Worm (Caenorhabditis elegans): ENCODE results near the gene K10H10.4.
A peak's percentile ranks its signal among the peaks of the same experiment; 100 is the strongest.

K10H10.4 gene

ce11 chrII:14494414-14494463 is 6.0 kb upstream of the K10H10.4 start, which contains the start of gene cysl-2:
cysl-2 (minus strand) TSS chrII:14494451.
- TF ChIP-seq mcd-1 (GFP tag; IDR thresholded peaks at IDR 0.05) (0 out of 2 replicates have a peak, but pooled peaks have one; percentile 3), ceh-79 (tag; optimal IDR thresholded peaks at IDR 0.05) (no peak)

ce11 chrII:14494464-14494863 is 5.8 kb upstream of the K10H10.4 start:
- no peak for TF ChIP-seq bed-1 (GFP tag; IDR thresholded peaks at IDR 0.05)
- no peak for TF ChIP-seq F55B11.4 (tag; optimal IDR thresholded peaks at IDR 0.05; ENCODE audit: borderline replicate concordance, insufficient read depth)
- no peak for TF ChIP-seq lin-26 (GFP tag; IDR thresholded peaks at IDR 0.05)
- TF ChIP-seq T07F8.4 (tag; optimal IDR thresholded peaks at IDR 0.05) = no peak
- no peak for TF ChIP-seq Y95B8A.8 (GFP tag; IDR thresholded peaks at IDR 0.05)
- no peak for TF ChIP-seq sea-2 (GFP tag; IDR thresholded peaks at IDR 0.05)
- no peak for TF ChIP-seq unc-130 (GFP tag; optimal IDR thresholded peaks at IDR 0.05)
- TF ChIP-seq lsy-27 (tag; optimal IDR thresholded peaks at IDR 0.05; ENCODE audit: borderline replicate concordance, insufficient read depth) = no peak
- TF ChIP-seq Y56A3A.18 (GFP tag; IDR thresholded peaks at IDR 0.05) = no peak
- TF ChIP-seq ceh-100 (GFP tag; IDR thresholded peaks at IDR 0.05) = no peak

DNA sequence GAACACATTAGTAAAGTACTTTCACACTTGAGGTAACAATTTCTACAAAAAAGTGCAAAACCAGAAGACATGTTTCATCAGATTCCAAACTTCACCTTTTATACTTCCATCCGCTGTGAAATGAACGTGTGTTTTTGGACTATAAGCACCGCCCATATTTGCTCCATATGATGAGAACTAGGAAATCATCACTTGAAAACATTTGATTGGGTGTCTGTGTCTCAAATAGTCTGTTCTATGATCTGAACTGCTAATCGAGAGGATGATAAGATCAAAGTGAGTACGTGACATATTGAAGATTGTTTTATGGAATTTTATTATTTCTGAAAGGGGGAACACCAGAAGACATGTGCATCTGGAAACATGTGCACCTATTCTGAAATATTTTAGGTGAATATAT is 4.9 kb upstream of the K10H10.4 start:
- 0 out of 2 replicates have a peak, but pooled peaks have one; percentile 34 for TF ChIP-seq lin-26 (GFP tag; IDR thresholded peaks at IDR 0.05)
- TF ChIP-seq ceh-100 (GFP tag; IDR thresholded peaks at IDR 0.05) = no peak
- no peak for TF ChIP-seq lin-35 (GFP tag; optimal IDR thresholded peaks at IDR 0.05)

ce11 chrII:14496809-14497208 is 3.4 kb upstream of the K10H10.4 start:
- TF ChIP-seq tlf-1 (GFP tag; optimal IDR thresholded peaks at IDR 0.05) (peak; percentile 60), sptf-2 (GFP tag; optimal IDR thresholded peaks at IDR 0.05) (peak; percentile 86), ama-1 (optimal IDR thresholded peaks at IDR 0.05) (peak; percentile 9), ama-1 (GFP tag; optimal IDR thresholded peaks at IDR 0.05) (peak; percentile 46 to 95), madf-6 (GFP tag; IDR thresholded peaks at IDR 0.05) (peak; percentile 78), D2030.7 (GFP tag; IDR thresholded peaks at IDR 0.05) (peak; percentile 84), ztf-26 (tag; optimal IDR thresholded peaks at IDR 0.05) (peak; percentile 91), ceh-40 (GFP tag; IDR thresholded peaks at IDR 0.05) (peak; percentile 85), F57C9.4 (tag; optimal IDR thresholded peaks at IDR 0.05) (peak; percentile 76), ztf-28 (GFP tag; IDR thresholded peaks at IDR 0.05) (peak; percentile 63; the same call in 1 of the 2 replicates), gei-17 (GFP tag; optimal IDR thresholded peaks at IDR 0.05) (peak; percentile 59), pha-4 (tag; optimal IDR thresholded peaks at IDR 0.05) (no peak), zim-3 (tag; optimal IDR thresholded peaks at IDR 0.05) (peak; percentile 96), bed-1 (GFP tag; IDR thresholded peaks at IDR 0.05) (no peak), ztf-25 (GFP tag; IDR thresholded peaks at IDR 0.05) (peak; percentile 93), Y95B8A.8 (GFP tag; IDR thresholded peaks at IDR 0.05) (peak; percentile 77; the same call in 1 of the 2 replicates), die-1 (tag; optimal IDR thresholded peaks at IDR 0.05) (peak; percentile 96), unc-130 (GFP tag; optimal IDR thresholded peaks at IDR 0.05) (peak; percentile 57), egl-44 (GFP tag; IDR thresholded peaks at IDR 0.05) (peak; percentile 94), aptf-2 (GFP tag; conservative IDR thresholded peaks at IDR 0.05) (peak; percentile 72; the same call in 1 of the 2 replicates), nhr-90 (tag; optimal IDR thresholded peaks at IDR 0.05) (peak; percentile 97), lir-1 (GFP tag; conservative IDR thresholded peaks at IDR 0.05) (peak; percentile 67), ZK185.1 (tag; optimal IDR thresholded peaks at IDR 0.05; ENCODE audit: poor library complexity, severe bottlenecking) (peak; percentile 87), ztf-22 (GFP tag; optimal IDR thresholded peaks at IDR 0.05) (peak; percentile 74), K12H6.12 (tag; optimal IDR thresholded peaks at IDR 0.05) (peak; percentile 87), chd-7 (tag; optimal IDR thresholded peaks at IDR 0.05) (peak; percentile 92), dox-1 (GFP tag; IDR thresholded peaks at IDR 0.05) (peak; percentile 94), akir-1 (GFP tag; optimal IDR thresholded peaks at IDR 0.05) (peak; percentile 88), lin-40 (tag; optimal IDR thresholded peaks at IDR 0.05) (peak; percentile 83), egrh-3 (GFP tag; IDR thresholded peaks at IDR 0.05) (peak; percentile 58; the same call in 1 of the 2 replicates), T07F8.4 (tag; optimal IDR thresholded peaks at IDR 0.05) (peak; percentile 91), lsl-1 (GFP tag; optimal IDR thresholded peaks at IDR 0.05) (peak; percentile 67), madf-8 (GFP tag; conservative IDR thresholded peaks at IDR 0.05) (peak; percentile 36; the same call in 1 of the 2 replicates), F57A8.1 (GFP tag; optimal IDR thresholded peaks at IDR 0.05) (peak; percentile 92), ccch-3 (GFP tag; optimal IDR thresholded peaks at IDR 0.05) (no peak)
